Worm (Caenorhabditis elegans): ENCODE measurements around the gene F15E6.6.

DNA sequence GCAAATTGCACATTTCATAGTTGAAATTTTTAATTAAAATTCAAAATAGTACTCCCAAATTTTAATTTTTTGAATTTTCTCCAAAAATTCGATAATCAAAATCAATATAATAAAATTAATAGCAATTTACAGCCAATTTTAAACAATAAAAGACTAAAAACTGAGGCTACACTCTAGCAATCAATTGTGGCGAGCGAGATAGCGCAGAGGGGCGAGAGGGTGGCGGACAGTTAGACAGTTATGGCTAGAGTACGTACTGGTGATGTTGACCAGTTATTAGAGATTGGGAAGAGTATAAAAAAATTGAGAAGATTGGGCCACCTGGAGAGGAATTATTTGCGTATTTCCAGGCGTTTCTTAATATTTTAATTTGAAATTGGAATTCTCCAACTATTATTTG is 6.2 kb downstream of the F15E6.6 start, which contains the start of gene nhr-78:
- TF ChIP-seq fos-1 (tag; optimal IDR thresholded peaks at IDR 0.05) (no peak), nhr-25 (tag; optimal IDR thresholded peaks at IDR 0.05) (no peak), egl-27 (tag; optimal IDR thresholded peaks at IDR 0.05) (no peak), ceh-82 (tag; optimal IDR thresholded peaks at IDR 0.05) (no peak), R02D3.7 (tag; optimal IDR thresholded peaks at IDR 0.05) (no peak), nhr-77 (tag; optimal IDR thresholded peaks at IDR 0.05) (no peak)

Data from whole organism, L2 larva.